Fruit fly (Drosophila melanogaster) whole organism, embryonic: ENCODE data around the gene Gcn5.
A peak's percentile ranks its signal among the peaks of the same experiment; 100 is the strongest.

ENCODE experiments used
- Atf3 ChIP-seq: fragments of 200-800 bp; sonication (Bioruptor generic); optimal IDR thresholded peaks from 3 replicates; lab custom pipeline; 2016; ENCODE audit warnings: missing biosample characterization, missing genetic modification characterization
- B-H2 ChIP-seq: fragments of 200-800 bp; sonication (Bioruptor generic); optimal IDR thresholded peaks from 2 replicates; lab custom pipeline; 2018; ENCODE audit warnings: missing biosample characterization, mild to moderate bottlenecking, missing genetic modification characterization
- CG10209 ChIP-seq: fragments of 200-800 bp; sonication (Bioruptor generic); optimal IDR thresholded peaks from 3 replicates; lab custom pipeline; 2017; ENCODE audit warnings: missing biosample characterization, mild to moderate bottlenecking, missing genetic modification characterization, missing genetic modification reagents
- CG10431 ChIP-seq: fragments of 200-800 bp; sonication (Bioruptor generic); optimal IDR thresholded peaks from 3 replicates; lab custom pipeline; 2018; ENCODE audit warnings: missing biosample characterization, mild to moderate bottlenecking, missing genetic modification characterization
- CG10979 ChIP-seq: fragments of 200-800 bp; sonication (Bioruptor generic); optimal IDR thresholded peaks from 2 replicates; lab custom pipeline; 2018; ENCODE audit warnings: missing biosample characterization, mild to moderate bottlenecking, missing genetic modification characterization, moderate library complexity
- CG1233 ChIP-seq: fragments of 200-800 bp; sonication (Bioruptor generic); optimal IDR thresholded peaks from 4 replicates; lab custom pipeline; 2018; ENCODE audit warnings: missing biosample characterization, mild to moderate bottlenecking, missing genetic modification characterization
- CG14014 ChIP-seq: fragments of 200-800 bp; sonication (Bioruptor generic); IDR thresholded peaks from 2 replicates; pipeline ENCODE4 v1.3.6; 2022; ENCODE audit warnings: missing biosample characterization, missing genetic modification characterization
- CG14965 ChIP-seq: fragments of 200-800 bp; sonication (Bioruptor generic); optimal IDR thresholded peaks from 2 replicates; lab custom pipeline; 2016; ENCODE audit warnings: missing biosample characterization, missing genetic modification characterization, borderline replicate concordance
- CG2202 ChIP-seq: fragments of 200-800 bp; sonication (Bioruptor generic); optimal IDR thresholded peaks from 2 replicates; lab custom pipeline; 2018; ENCODE audit warnings: missing biosample characterization, mild to moderate bottlenecking, missing genetic modification characterization
- CG30403 ChIP-seq: fragments of 200-800 bp; sonication (Bioruptor generic); optimal IDR thresholded peaks from 3 replicates; lab custom pipeline; 2016; ENCODE audit warnings: missing biosample characterization, missing genetic modification characterization
- CG31441 ChIP-seq: fragments of 200-800 bp; sonication (Bioruptor generic); IDR thresholded peaks from 2 replicates; pipeline ENCODE4 v1.3.6; 2022; ENCODE audit warnings: missing biosample characterization, missing genetic modification characterization
- CG4424 ChIP-seq: fragments of 200-800 bp; sonication (Bioruptor generic); optimal IDR thresholded peaks from 3 replicates; lab custom pipeline; 2016; ENCODE audit warnings: missing biosample characterization, missing genetic modification characterization
- CG4820 ChIP-seq: fragments of 200-800 bp; sonication (Bioruptor generic); optimal IDR thresholded peaks from 3 replicates; lab custom pipeline; 2016; ENCODE audit warnings: missing biosample characterization, missing genetic modification characterization
- CG9215 ChIP-seq: fragments of 200-800 bp; sonication (Bioruptor generic); IDR thresholded peaks from 2 replicates; pipeline ENCODE4 v1.3.6; 2022; ENCODE audit warnings: missing biosample characterization, missing genetic modification characterization
- CkIIα-i1 ChIP-seq: fragments of 200-800 bp; sonication (Bioruptor generic); IDR thresholded peaks from 2 replicates; pipeline ENCODE4 v1.3.6; 2022; ENCODE audit warnings: missing biosample characterization, missing genetic modification characterization
- Deaf1 ChIP-seq: fragments of 200-800 bp; optimal IDR thresholded peaks from 3 replicates; lab custom pipeline; 2019; ENCODE audit warnings: missing biosample characterization, mild to moderate bottlenecking, missing genetic modification characterization, moderate library complexity
- Dfd ChIP-seq, 2 experiments: fragments of >200 bp; optimal IDR thresholded peaks; 2 replicates each; lab custom pipeline; 2017; ENCODE audit warnings: missing biosample characterization in 2 of 2, missing genetic modification characterization in 2 of 2
- Dll ChIP-seq: fragments of 200-800 bp; sonication (Bioruptor generic); IDR thresholded peaks from 4 replicates; pipeline ENCODE4 v1.3.6; 2022; ENCODE audit warnings: missing biosample characterization, missing genetic modification characterization; ENCODE audit not compliant: partially characterized antibody
- Eip74EF ChIP-seq, 2 experiments: fragments of 200-800 bp in 1 of 2; fragments of >200 bp in 1 of 2; sonication (Bioruptor generic) in 1 of 2; optimal IDR thresholded peaks; 2 replicates each; lab custom pipeline; 2017 to 2019; ENCODE audit warnings: missing biosample characterization in 2 of 2, missing genetic modification characterization in 2 of 2, mild to moderate bottlenecking in 1 of 2, moderate library complexity in 1 of 2
- Fer1 ChIP-seq: fragments of 200-800 bp; sonication (Bioruptor generic); optimal IDR thresholded peaks from 2 replicates; lab custom pipeline; 2017; ENCODE audit warnings: missing biosample characterization, mild to moderate bottlenecking, missing genetic modification characterization
- Fer3 ChIP-seq: fragments of 200-800 bp; sonication (Bioruptor generic); optimal IDR thresholded peaks from 2 replicates; lab custom pipeline; 2018; ENCODE audit warnings: missing biosample characterization, mild to moderate bottlenecking, missing genetic modification characterization, moderate library complexity
- Lhr ChIP-seq: fragments of 200-800 bp; sonication (Bioruptor generic); optimal IDR thresholded peaks from 3 replicates; lab custom pipeline; 2017; ENCODE audit warnings: mild to moderate bottlenecking, missing biosample characterization, missing genetic modification reagents, missing genetic modification characterization
- MTF-1 ChIP-seq: fragments of 200-800 bp; sonication (Bioruptor generic); optimal IDR thresholded peaks from 2 replicates; lab custom pipeline; 2018; ENCODE audit warnings: missing biosample characterization, mild to moderate bottlenecking, missing genetic modification characterization, borderline replicate concordance
- Nf-YA ChIP-seq: fragments of 200-800 bp; sonication (Bioruptor generic); IDR thresholded peaks from 2 replicates; pipeline ENCODE4 v1.3.6; 2022; ENCODE audit warnings: missing biosample characterization, missing genetic modification characterization
- PHDP ChIP-seq: fragments of 200-800 bp; sonication (Bioruptor generic); optimal IDR thresholded peaks from 3 replicates; lab custom pipeline; 2018; ENCODE audit warnings: missing biosample characterization, mild to moderate bottlenecking, missing genetic modification characterization, moderate library complexity
- Pdp1 ChIP-seq, 2 experiments: fragments of 200-800 bp; sonication (Bioruptor generic); optimal IDR thresholded peaks; 3 replicates each; lab custom pipeline; 2016; ENCODE audit warnings: missing biosample characterization in 2 of 2, missing genetic modification characterization in 2 of 2, mild to moderate bottlenecking in 1 of 2, moderate library complexity in 1 of 2
- Tbp ChIP-seq: fragments of >200 bp; optimal IDR thresholded peaks from 2 replicates; lab custom pipeline; 2018; ENCODE audit warnings: missing biosample characterization, missing genetic modification characterization
- Xbp1 ChIP-seq: fragments of 200-800 bp; sonication (Bioruptor generic); optimal IDR thresholded peaks from 3 replicates; lab custom pipeline; 2016; ENCODE audit warnings: missing biosample characterization, mild to moderate bottlenecking, missing genetic modification characterization
- ara ChIP-seq: fragments of 200-800 bp; sonication (Bioruptor generic); IDR thresholded peaks from 2 replicates; pipeline ENCODE4 v1.3.6; 2022; ENCODE audit warnings: missing biosample characterization, missing genetic modification characterization
- corto ChIP-seq: fragments of 200-800 bp; sonication (Bioruptor generic); optimal IDR thresholded peaks from 2 replicates; lab custom pipeline; 2016; ENCODE audit warnings: missing biosample characterization, mild to moderate bottlenecking, missing genetic modification characterization, moderate library complexity
- crp ChIP-seq, 2 experiments: fragments of 200-800 bp; sonication (Bioruptor generic); optimal IDR thresholded peaks; 2 replicates in 1 of 2; 3 replicates in 1 of 2; lab custom pipeline; 2017; ENCODE audit warnings: missing biosample characterization in 2 of 2, missing genetic modification characterization in 2 of 2, mild to moderate bottlenecking in 1 of 2, moderate library complexity in 1 of 2
- cwo ChIP-seq: fragments of 200-800 bp; sonication (Bioruptor generic); optimal IDR thresholded peaks from 3 replicates; lab custom pipeline; 2017; ENCODE audit warnings: missing biosample characterization, missing genetic modification characterization, mild to moderate bottlenecking, moderate library complexity, missing genetic modification reagents
- dati ChIP-seq: fragments of 200-800 bp; sonication (Bioruptor generic); IDR thresholded peaks from 2 replicates; pipeline ENCODE4 v1.3.6; 2022; ENCODE audit warnings: missing biosample characterization, missing genetic modification characterization
- dmrt11E ChIP-seq: fragments of 200-800 bp; sonication (Bioruptor generic); optimal IDR thresholded peaks from 3 replicates; lab custom pipeline; 2018; ENCODE audit warnings: missing biosample characterization, mild to moderate bottlenecking, missing genetic modification characterization, moderate library complexity
- dysf ChIP-seq: fragments of 200-800 bp; sonication (Bioruptor generic); IDR thresholded peaks from 3 replicates; pipeline ENCODE4 v1.3.6; 2022; ENCODE audit warnings: missing biosample characterization, missing genetic modification characterization
- gce ChIP-seq: fragments of 200-800 bp; sonication (Bioruptor generic); IDR thresholded peaks from 3 replicates; pipeline ENCODE4 v1.3.6; 2022; ENCODE audit warnings: missing biosample characterization, missing genetic modification characterization
- h ChIP-seq: fragments of >200 bp; optimal IDR thresholded peaks from 2 replicates; lab custom pipeline; 2017
- jigr1 ChIP-seq: fragments of 200-800 bp; sonication (Bioruptor generic); IDR thresholded peaks from 3 replicates; pipeline ENCODE4 v1.3.6; 2022; ENCODE audit warnings: missing biosample characterization, missing genetic modification characterization
- lab ChIP-seq: fragments of 200-800 bp; sonication (Bioruptor generic); optimal IDR thresholded peaks from 3 replicates; lab custom pipeline; 2017; ENCODE audit warnings: missing biosample characterization, missing genetic modification characterization, mild to moderate bottlenecking, moderate library complexity, missing genetic modification reagents
- lbe ChIP-seq: fragments of 200-800 bp; sonication (Bioruptor generic); optimal IDR thresholded peaks from 2 replicates; lab custom pipeline; 2016; ENCODE audit warnings: missing biosample characterization, mild to moderate bottlenecking, missing genetic modification characterization
- oc ChIP-seq: fragments of 200-800 bp; sonication (Bioruptor generic); optimal IDR thresholded peaks from 2 replicates; lab custom pipeline; 2018; ENCODE audit warnings: missing biosample characterization, mild to moderate bottlenecking, missing genetic modification characterization, moderate library complexity
- onecut ChIP-seq: fragments of 200-800 bp; sonication (Bioruptor generic); IDR thresholded peaks from 2 replicates; pipeline ENCODE4 v1.3.6; 2022; ENCODE audit warnings: missing biosample characterization, missing genetic modification characterization
- prd ChIP-seq, 3 experiments: fragments of >200 bp in 2 of 3; fragments of 200-800 bp in 1 of 3; sonication (Bioruptor generic) in 1 of 3; optimal IDR thresholded peaks in 2 of 3; IDR thresholded peaks in 1 of 3; 2 replicates in 2 of 3; 3 replicates in 1 of 3; pipeline versions ENCODE4 v1.3.6 to Lab custom; 2017 to 2022; ENCODE audit warnings: missing biosample characterization in 1 of 3, missing genetic modification characterization in 1 of 3
- row ChIP-seq: fragments of 200-800 bp; sonication (Bioruptor generic); IDR thresholded peaks from 3 replicates; pipeline ENCODE4 v1.3.6; 2022; ENCODE audit warnings: missing biosample characterization, missing genetic modification characterization
- schlank ChIP-seq: fragments of 200-800 bp; sonication (Bioruptor generic); optimal IDR thresholded peaks from 2 replicates; lab custom pipeline; 2018; ENCODE audit warnings: missing biosample characterization, mild to moderate bottlenecking, missing genetic modification characterization
- sd ChIP-seq: fragments of 200-800 bp; sonication (Bioruptor generic); optimal IDR thresholded peaks from 3 replicates; lab custom pipeline; 2018; ENCODE audit warnings: missing biosample characterization, mild to moderate bottlenecking, missing genetic modification characterization, moderate library complexity
- tio ChIP-seq: fragments of 200-800 bp; sonication (Bioruptor generic); optimal IDR thresholded peaks from 2 replicates; lab custom pipeline; 2017; ENCODE audit warnings: missing biosample characterization, missing genetic modification characterization, inconsistent platforms
- ttk ChIP-seq: fragments of 200-800 bp; sonication (Bioruptor generic); IDR thresholded peaks from 2 replicates; pipeline ENCODE4 v2.1.2; 2022; ENCODE audit warnings: missing biosample characterization, missing genetic modification characterization
- tup ChIP-seq: fragments of 200-800 bp; sonication (Bioruptor generic); optimal IDR thresholded peaks from 2 replicates; lab custom pipeline; 2016; ENCODE audit warnings: missing biosample characterization, mild to moderate bottlenecking, missing genetic modification characterization, moderate library complexity
- unpg ChIP-seq: fragments of 200-800 bp; sonication (Bioruptor generic); optimal IDR thresholded peaks from 3 replicates; lab custom pipeline; 2018; ENCODE audit warnings: missing biosample characterization, mild to moderate bottlenecking, missing genetic modification characterization, moderate library complexity

Gene Gcn5

DNA sequence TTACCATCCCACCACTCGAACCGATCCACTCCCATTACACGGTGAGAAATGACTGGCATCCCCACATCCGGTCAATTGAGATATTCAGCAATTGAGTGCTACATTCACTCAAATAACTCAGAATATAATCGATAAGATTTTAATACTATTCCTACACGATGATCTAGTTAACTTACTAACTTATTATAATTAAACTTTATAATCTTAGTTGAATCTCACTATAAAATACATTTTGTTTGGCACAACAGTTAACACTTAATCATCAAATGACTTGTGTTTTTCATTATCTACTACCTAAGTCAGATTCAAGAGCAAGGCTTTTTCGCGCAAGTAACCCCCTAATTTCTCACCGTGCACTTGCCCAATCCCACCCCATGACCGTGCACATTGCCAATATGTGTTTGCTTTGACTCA lies 28.5 kb downstream of the Gcn5 start (continued):
- TF ChIP-seq CG4820 (GFP tag; lab: Kevin White, UChicago) (peak; percentile 30), B-H2 (GFP tag; lab: Kevin White, UChicago) (no peak), schlank (no peak), lab (GFP tag; lab: Kevin White, UChicago) (peak; percentile 53), CG10431 (GFP tag; lab: Kevin White, UChicago) (no peak), sd (no peak), CG1233 (peak; percentile 45), CG10979 (tag; lab: Kevin White, UChicago) (peak; percentile 54), CG14965 (GFP tag; lab: Kevin White, UChicago) (no peak), MTF-1 (no peak), h (lab: Kevin White, UChicago) (no peak), CG14014 (GFP tag; lab: Robert Waterston, UW) (no peak), Pdp1 (GFP tag; optimal IDR thresholded peaks at IDR 0.05; lab: Kevin White, UChicago) (peak in 1 of 2 experiments; percentile 9), cwo (peak; percentile 12), ttk (GFP tag; lab: Robert Waterston, UW) (no peak), Fer3 (tag; lab: Kevin White, UChicago) (no peak), tio (peak; percentile 26), CG10209 (GFP tag; lab: Kevin White, UChicago) (peak; percentile 35), Deaf1 (no peak), corto (GFP tag; lab: Kevin White, UChicago) (peak; percentile 60), oc (tag; lab: Kevin White, UChicago) (peak; percentile 19), gce (no peak), Nf-YA (GFP tag; lab: Robert Waterston, UW) (no peak), Dfd (GFP tag; optimal IDR thresholded peaks at IDR 0.05; lab: Kevin White, UChicago) (no peak), Tbp (GFP tag; lab: Kevin White, UChicago) (no peak), dmrt11E (tag; lab: Kevin White, UChicago) (peak; percentile 16), dysf (GFP tag; lab: Robert Waterston, UW) (peak; percentile 49; the same call in 1 of the 3 replicates), CG4424 (GFP tag; lab: Kevin White, UChicago) (no peak), Lhr (GFP tag; lab: Kevin White, UChicago) (no peak), CG9215 (GFP tag; lab: Robert Waterston, UW) (0 out of 2 replicates have a peak, but pooled peaks have one; percentile 15), dati (no peak), Xbp1 (GFP tag; lab: Kevin White, UChicago) (peak; percentile 36), CG30403 (GFP tag; lab: Kevin White, UChicago) (peak; percentile 63), Atf3 (GFP tag; lab: Kevin White, UChicago) (no peak), jigr1 (no peak), Dll (no peak), ara (GFP tag; lab: Robert Waterston, UW) (no peak), Eip74EF (GFP tag; optimal IDR thresholded peaks at IDR 0.05; lab: Kevin White, UChicago) (peak in 1 of 2 experiments; percentile 5), CG2202 (tag; lab: Kevin White, UChicago) (no peak), row (GFP tag; lab: Robert Waterston, UW) (peak; percentile 42; the same call in 2 of the 3 replicates), tup (GFP tag; lab: Kevin White, UChicago) (no peak), PHDP (tag; lab: Kevin White, UChicago) (peak; percentile 46), onecut (GFP tag; lab: Robert Waterston, UW) (peak; percentile 39), Fer1 (GFP tag; lab: Kevin White, UChicago) (peak; percentile 35), lbe (GFP tag; lab: Kevin White, UChicago) (peak; percentile 71), prd (optimal IDR thresholded peaks at IDR 0.05; lab: Kevin White, UChicago) (no peak), prd (GFP tag; IDR thresholded peaks at IDR 0.05; lab: Robert Waterston, UW) (peak; percentile 37; the same call in 1 of the 3 replicates), unpg (GFP tag; lab: Kevin White, UChicago) (peak; percentile 32), CkIIα-i1 (GFP tag; lab: Robert Waterston, UW) (no peak), crp (GFP tag; optimal IDR thresholded peaks at IDR 0.05; lab: Kevin White, UChicago) (no peak), CG31441 (GFP tag; lab: Robert Waterston, UW) (no peak; the same call in 1 of the 2 replicates)
